Fruit fly (Drosophila melanogaster) whole organism, pupa: ENCODE data around the gene pira.

ENCODE experiments used
- CG10348 ChIP-seq: fragments of 200-800 bp; sonication (Bioruptor generic); IDR thresholded peaks from 2 replicates; pipeline ENCODE4 v1.3.6; 2022; ENCODE audit warnings: missing biosample characterization, missing genetic modification characterization
- CG12605 ChIP-seq: fragments of 200-800 bp; sonication (Bioruptor generic); IDR thresholded peaks from 2 replicates; pipeline ENCODE4 v1.3.6; 2022; ENCODE audit warnings: missing biosample characterization, missing genetic modification characterization
- CG14655 ChIP-seq: fragments of 200-800 bp; sonication (Bioruptor generic); optimal IDR thresholded peaks from 3 replicates; lab custom pipeline; 2017; ENCODE audit warnings: mild to moderate bottlenecking, missing biosample characterization, missing genetic modification reagents, missing genetic modification characterization
- CG15710 ChIP-seq: fragments of 200-800 bp; sonication (Bioruptor generic); optimal IDR thresholded peaks from 2 replicates; lab custom pipeline; 2018; ENCODE audit warnings: missing biosample characterization, mild to moderate bottlenecking, missing genetic modification characterization, moderate library complexity
- CG32121 ChIP-seq: fragments of 200-800 bp; sonication (Bioruptor generic); IDR thresholded peaks from 2 replicates; pipeline ENCODE4 v1.3.6; 2022; ENCODE audit warnings: missing biosample characterization, missing genetic modification characterization
- CG34367 ChIP-seq: fragments of 200-800 bp; sonication (Bioruptor generic); optimal IDR thresholded peaks from 2 replicates; lab custom pipeline; 2018; ENCODE audit warnings: missing biosample characterization, mild to moderate bottlenecking, missing genetic modification characterization
- CG8159 ChIP-seq: fragments of 200-800 bp; sonication (Bioruptor generic); optimal IDR thresholded peaks from 3 replicates; lab custom pipeline; 2018; ENCODE audit warnings: missing biosample characterization, mild to moderate bottlenecking, missing genetic modification characterization, moderate library complexity
- CG9948 ChIP-seq: fragments of 200-800 bp; sonication (Bioruptor generic); optimal IDR thresholded peaks from 2 replicates; lab custom pipeline; 2018; ENCODE audit warnings: missing biosample characterization, mild to moderate bottlenecking, missing genetic modification characterization, moderate library complexity
- D1 ChIP-seq: fragments of 200-800 bp; sonication (Bioruptor generic); optimal IDR thresholded peaks from 2 replicates; lab custom pipeline; 2018; ENCODE audit warnings: missing biosample characterization, mild to moderate bottlenecking, missing genetic modification characterization, moderate library complexity
- EcR ChIP-seq: fragments of 200-800 bp; sonication (Bioruptor generic); optimal IDR thresholded peaks from 3 replicates; lab custom pipeline; 2019; ENCODE audit warnings: missing biosample characterization, missing genetic modification characterization, mild to moderate bottlenecking, moderate library complexity, missing genetic modification reagents
- Ets98B ChIP-seq: fragments of 200-800 bp; sonication (Bioruptor generic); IDR thresholded peaks from 2 replicates; pipeline ENCODE4 v1.3.6; 2022; ENCODE audit warnings: missing biosample characterization, missing genetic modification characterization
- Snoo ChIP-seq: fragments of 200-800 bp; sonication (Bioruptor generic); optimal IDR thresholded peaks from 3 replicates; lab custom pipeline; 2017; ENCODE audit warnings: missing biosample characterization, mild to moderate bottlenecking, missing genetic modification characterization, inconsistent platforms

- TF ChIP-seq CG15710 (no peak), CG34367 (no peak), EcR (no peak), D1 (no peak), CG14655 (no peak), Snoo (tag; lab: Kevin White, UChicago) (no peak), CG32121 (GFP tag; lab: Robert Waterston, UW) (no peak), CG8159 (tag; lab: Kevin White, UChicago) (no peak), CG12605 (GFP tag; lab: Robert Waterston, UW) (no peak), CG10348 (GFP tag; lab: Robert Waterston, UW) (no peak), Ets98B (no peak), CG9948 (tag; lab: Kevin White, UChicago) (no peak)
These were observed 13.8 kb upstream of the pira start for dm6 chrX:12777195-12777594.
